Worm (Caenorhabditis elegans): ENCODE results near the gene morc-1.

morc-1 gene

DNA sequence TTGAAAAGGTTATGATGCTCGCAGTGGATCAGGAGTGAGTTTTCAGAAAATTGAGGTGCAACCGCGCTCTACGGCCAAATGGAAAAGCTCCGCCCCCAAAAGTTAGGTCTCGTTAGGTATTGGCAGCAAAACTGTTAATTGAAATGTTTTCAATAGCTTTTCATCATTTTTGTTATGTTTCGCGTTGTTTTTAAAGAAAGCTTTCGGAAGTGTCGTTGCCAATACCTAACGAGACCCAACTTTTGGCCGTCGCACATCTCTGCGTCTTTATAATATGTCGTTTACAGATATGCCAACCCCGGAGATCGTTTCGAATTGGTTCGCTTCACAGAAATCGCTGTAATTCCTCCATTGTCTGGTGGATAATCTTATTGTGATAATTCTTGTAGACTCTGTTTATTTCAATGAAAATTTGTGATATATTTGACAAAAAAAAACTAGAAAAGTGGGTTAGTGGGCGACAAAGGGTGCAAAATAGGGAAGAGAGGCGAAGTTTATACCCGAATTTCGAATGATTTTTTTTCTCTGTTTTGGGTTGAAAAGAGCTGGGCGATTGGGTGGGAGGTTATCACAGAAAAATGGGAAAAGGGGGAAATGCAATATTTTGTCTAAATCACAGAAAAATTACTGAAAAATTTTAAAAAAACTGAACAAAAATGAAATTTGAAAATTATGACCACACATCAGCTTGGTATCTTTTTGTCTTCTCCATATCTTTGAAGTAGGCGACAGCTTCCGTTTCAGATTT, 10.2 kb downstream of the morc-1 start:
- TF ChIP-seq T22C8.4 (GFP tag; IDR thresholded peaks at IDR 0.05): no peak
- no peak for TF ChIP-seq cog-1 (tag; optimal IDR thresholded peaks at IDR 0.05)
- no peak for TF ChIP-seq klf-2 (GFP tag; conservative IDR thresholded peaks at IDR 0.05)
- no peak for TF ChIP-seq flt-1 (GFP tag; IDR thresholded peaks at IDR 0.05)
- no peak for TF ChIP-seq med-1 (GFP tag; optimal IDR thresholded peaks at IDR 0.05; ENCODE audit: insufficient read depth)
- TF ChIP-seq ztf-29 (GFP tag; IDR thresholded peaks at IDR 0.05): no peak
- TF ChIP-seq ztf-23 (GFP tag; IDR thresholded peaks at IDR 0.05): no peak

DNA sequence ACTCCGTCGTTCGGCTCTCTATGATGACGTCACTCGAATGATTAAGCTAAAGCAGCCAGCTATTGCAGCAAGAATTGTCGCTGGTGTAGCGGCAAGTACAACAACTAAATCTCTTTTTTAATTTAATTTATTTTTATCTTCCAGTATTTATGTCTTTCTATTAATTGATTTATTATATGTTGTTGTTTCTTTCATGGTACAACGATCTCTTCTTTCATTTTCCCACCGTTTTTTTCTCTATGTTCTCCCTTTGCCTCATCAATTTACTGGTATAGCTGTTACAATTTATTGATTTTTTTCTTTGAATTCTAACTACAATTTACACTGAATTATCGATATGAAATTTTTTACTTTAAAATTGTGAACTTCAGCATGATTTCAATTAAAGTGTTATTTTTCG, 11.0 kb downstream of the morc-1 start, which contains the start of gene moc-6:
Gene moc-6 (plus strand): TSS at position 301 of the 400 bp plus-strand sequence.
- no peak for TF ChIP-seq ztf-23 (GFP tag; IDR thresholded peaks at IDR 0.05)
- TF ChIP-seq tab-1 (GFP tag; IDR thresholded peaks at IDR 0.05): no peak
- no peak for TF ChIP-seq ztf-29 (GFP tag; IDR thresholded peaks at IDR 0.05)
- 0 out of 2 replicates have a peak, but pooled peaks have one; percentile 23 for TF ChIP-seq T22C8.4 (GFP tag; IDR thresholded peaks at IDR 0.05)

DNA sequence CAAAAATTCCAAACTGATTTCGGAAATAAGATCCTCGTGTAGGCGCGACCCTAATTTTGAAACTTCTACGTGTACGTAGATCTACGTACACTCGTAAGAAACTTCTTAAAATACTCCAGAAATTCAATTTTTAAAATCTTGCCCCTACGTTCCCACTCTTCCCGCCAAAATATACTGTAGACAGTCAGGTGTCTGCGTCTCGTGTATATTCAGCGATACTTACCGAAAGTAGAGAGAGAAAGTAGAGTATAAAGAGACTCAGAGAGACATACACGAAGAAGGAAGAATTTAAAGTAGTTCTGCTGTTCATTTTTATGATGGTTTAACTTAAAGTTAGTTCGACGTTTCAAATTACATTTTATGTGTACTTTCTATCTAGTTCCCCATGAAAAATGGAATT, 13.4 kb downstream of the morc-1 start:
- TF ChIP-seq med-1 (GFP tag; optimal IDR thresholded peaks at IDR 0.05; ENCODE audit: insufficient read depth): no peak
- no peak for TF ChIP-seq ref-1 (GFP tag; conservative IDR thresholded peaks at IDR 0.05)
- no peak for TF ChIP-seq ztf-23 (GFP tag; IDR thresholded peaks at IDR 0.05)
- TF ChIP-seq ztf-29 (GFP tag; IDR thresholded peaks at IDR 0.05): no peak
- TF ChIP-seq cog-1 (tag; optimal IDR thresholded peaks at IDR 0.05): no peak
- no peak for TF ChIP-seq flt-1 (GFP tag; IDR thresholded peaks at IDR 0.05)
- TF ChIP-seq klf-2 (GFP tag; conservative IDR thresholded peaks at IDR 0.05): no peak
- no peak for TF ChIP-seq tab-1 (GFP tag; IDR thresholded peaks at IDR 0.05)
- no peak for TF ChIP-seq T22C8.4 (GFP tag; IDR thresholded peaks at IDR 0.05)

DNA sequence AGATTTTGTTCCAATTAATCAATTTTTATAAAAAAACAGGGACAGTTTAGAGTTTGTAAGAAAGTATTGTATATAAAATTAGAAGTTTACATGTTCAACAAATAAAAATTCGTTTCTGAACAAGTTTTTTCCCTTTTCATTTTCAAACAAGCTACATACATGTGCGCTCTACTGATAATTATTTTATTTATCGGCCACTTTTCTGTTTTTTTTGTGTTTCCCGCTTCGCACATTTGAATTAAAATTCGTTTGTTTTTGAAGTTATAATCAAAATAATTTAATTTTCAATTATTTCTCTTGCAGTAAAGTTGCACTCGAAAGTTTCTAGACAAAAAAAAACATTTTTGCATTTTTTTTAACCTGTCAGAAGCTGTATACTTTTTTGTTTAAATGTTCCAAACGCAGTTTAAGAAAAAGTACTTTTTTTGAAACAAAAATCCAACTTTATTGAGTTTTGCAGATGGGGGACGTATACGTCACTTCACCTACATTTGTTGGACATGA, 16.0 kb downstream of the morc-1 start, which contains the start of gene hira-1:
Gene hira-1 (plus strand): TSS at position 454 of the 504 bp plus-strand sequence.
- TF ChIP-seq ztf-29 (GFP tag; IDR thresholded peaks at IDR 0.05) (no peak), ref-1 (GFP tag; conservative IDR thresholded peaks at IDR 0.05) (no peak), med-1 (GFP tag; optimal IDR thresholded peaks at IDR 0.05; ENCODE audit: insufficient read depth) (no peak), T22C8.4 (GFP tag; IDR thresholded peaks at IDR 0.05) (no peak), tab-1 (GFP tag; IDR thresholded peaks at IDR 0.05) (no peak), klf-2 (GFP tag; conservative IDR thresholded peaks at IDR 0.05) (no peak), flt-1 (GFP tag; IDR thresholded peaks at IDR 0.05) (no peak), ztf-23 (GFP tag; IDR thresholded peaks at IDR 0.05) (no peak), cog-1 (tag; optimal IDR thresholded peaks at IDR 0.05) (no peak)

DNA sequence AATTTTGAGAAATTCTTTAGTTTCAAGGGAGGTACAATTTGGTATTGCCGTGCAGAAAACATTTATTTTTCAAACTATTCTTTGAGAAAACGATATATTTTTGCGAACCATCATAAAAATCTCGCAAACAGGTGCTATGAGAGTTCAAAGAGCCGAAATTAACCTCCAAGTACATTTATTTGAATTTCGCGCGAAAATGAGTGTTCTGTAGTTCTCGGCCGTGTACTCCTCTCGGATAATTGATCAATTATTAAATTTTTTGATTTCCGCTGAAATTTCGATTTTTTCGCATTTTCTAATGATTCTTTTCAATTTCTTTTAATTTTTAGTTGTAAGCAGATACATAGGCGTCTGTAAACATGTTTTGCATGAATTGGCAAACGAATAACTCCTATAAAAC, 16.5 kb downstream of the morc-1 start:
- TF ChIP-seq ztf-29 (GFP tag; IDR thresholded peaks at IDR 0.05) (no peak), T22C8.4 (GFP tag; IDR thresholded peaks at IDR 0.05) (no peak), ref-1 (GFP tag; conservative IDR thresholded peaks at IDR 0.05) (no peak), ztf-23 (GFP tag; IDR thresholded peaks at IDR 0.05) (no peak), cog-1 (tag; optimal IDR thresholded peaks at IDR 0.05) (no peak), tab-1 (GFP tag; IDR thresholded peaks at IDR 0.05) (no peak), flt-1 (GFP tag; IDR thresholded peaks at IDR 0.05) (peak; percentile 37; the same call in 1 of the 2 replicates), klf-2 (GFP tag; conservative IDR thresholded peaks at IDR 0.05) (no peak)

DNA sequence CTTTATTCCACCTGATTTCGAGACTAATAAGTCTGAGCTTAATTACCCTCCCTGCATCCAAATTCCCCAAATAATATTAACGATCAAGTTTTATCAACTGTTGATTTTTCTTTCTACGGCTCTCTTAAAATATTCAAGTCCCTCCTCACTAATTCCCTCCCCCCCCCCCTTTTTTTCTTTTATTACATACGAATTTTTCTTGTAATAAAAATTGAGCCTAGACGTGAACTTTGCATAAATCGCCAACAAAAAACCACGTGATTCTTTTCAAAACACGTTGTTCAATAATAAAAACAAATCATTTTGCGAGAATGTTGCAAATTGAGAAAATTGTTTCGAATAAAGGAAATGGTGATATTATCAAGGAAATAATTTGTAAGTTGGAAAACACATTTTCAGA, 18.3 kb downstream of the morc-1 start, which contains the start of gene K10D2.8:
Gene K10D2.8 (plus strand): TSS at position 301 of the 400 bp plus-strand sequence.
- TF ChIP-seq tab-1 (GFP tag; IDR thresholded peaks at IDR 0.05) (no peak), med-1 (GFP tag; optimal IDR thresholded peaks at IDR 0.05; ENCODE audit: insufficient read depth) (no peak), cog-1 (tag; optimal IDR thresholded peaks at IDR 0.05) (no peak), ztf-29 (GFP tag; IDR thresholded peaks at IDR 0.05) (no peak), ref-1 (GFP tag; conservative IDR thresholded peaks at IDR 0.05) (no peak), flt-1 (GFP tag; IDR thresholded peaks at IDR 0.05) (no peak), T22C8.4 (GFP tag; IDR thresholded peaks at IDR 0.05) (no peak), ztf-23 (GFP tag; IDR thresholded peaks at IDR 0.05) (no peak), klf-2 (GFP tag; conservative IDR thresholded peaks at IDR 0.05) (no peak)

DNA sequence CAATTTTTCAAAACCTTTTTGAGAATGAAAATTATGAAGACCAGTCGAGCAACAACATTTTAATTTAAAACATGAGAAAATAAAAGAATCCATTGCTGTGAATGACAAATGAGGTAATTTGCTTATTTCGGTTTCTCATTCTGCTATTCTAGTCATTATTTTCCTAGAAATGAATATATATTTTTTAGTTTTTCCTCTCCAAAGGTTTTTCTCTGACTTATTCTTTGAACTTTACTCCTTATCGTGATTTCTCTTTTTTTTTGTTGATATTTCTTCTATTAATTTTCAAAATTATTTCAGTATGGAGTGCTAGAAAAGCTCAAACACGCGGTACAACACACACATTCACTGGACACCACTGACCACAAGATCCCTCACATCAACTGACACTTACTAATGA, 21.1 kb downstream of the morc-1 start, which contains the start of gene pup-2:
Gene pup-2 (plus strand): TSS at position 301 of the 400 bp plus-strand sequence.
- TF ChIP-seq ztf-29 (GFP tag; IDR thresholded peaks at IDR 0.05) (no peak), ref-1 (GFP tag; conservative IDR thresholded peaks at IDR 0.05) (no peak), med-1 (GFP tag; optimal IDR thresholded peaks at IDR 0.05; ENCODE audit: insufficient read depth) (no peak), ztf-23 (GFP tag; IDR thresholded peaks at IDR 0.05) (no peak), flt-1 (GFP tag; IDR thresholded peaks at IDR 0.05) (no peak), cog-1 (tag; optimal IDR thresholded peaks at IDR 0.05) (no peak), tab-1 (GFP tag; IDR thresholded peaks at IDR 0.05) (no peak), T22C8.4 (GFP tag; IDR thresholded peaks at IDR 0.05) (no peak), klf-2 (GFP tag; conservative IDR thresholded peaks at IDR 0.05) (no peak)

DNA sequence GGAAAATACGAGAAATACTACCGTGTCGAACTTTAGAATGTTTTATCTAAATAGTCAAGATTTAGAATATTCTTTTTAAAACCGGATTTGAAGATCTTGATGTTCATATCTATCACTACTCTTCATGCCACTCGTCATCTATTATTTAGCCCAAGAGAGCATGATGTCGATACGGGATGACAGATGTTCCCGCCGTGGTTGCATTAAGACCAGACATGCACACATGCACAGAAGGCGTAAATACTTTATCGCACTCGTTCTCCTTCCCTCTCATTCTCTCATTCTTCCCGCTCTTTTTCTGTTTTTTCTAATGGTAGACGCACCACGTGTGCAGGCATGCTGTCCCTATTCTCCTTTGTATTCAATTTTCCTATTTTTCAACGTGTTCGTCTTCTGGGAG, 23.3 kb downstream of the morc-1 start:
- TF ChIP-seq ztf-29 (GFP tag; IDR thresholded peaks at IDR 0.05) (no peak), ref-1 (GFP tag; conservative IDR thresholded peaks at IDR 0.05) (no peak), cog-1 (tag; optimal IDR thresholded peaks at IDR 0.05) (no peak), med-1 (GFP tag; optimal IDR thresholded peaks at IDR 0.05; ENCODE audit: insufficient read depth) (no peak), T22C8.4 (GFP tag; IDR thresholded peaks at IDR 0.05) (no peak)

DNA sequence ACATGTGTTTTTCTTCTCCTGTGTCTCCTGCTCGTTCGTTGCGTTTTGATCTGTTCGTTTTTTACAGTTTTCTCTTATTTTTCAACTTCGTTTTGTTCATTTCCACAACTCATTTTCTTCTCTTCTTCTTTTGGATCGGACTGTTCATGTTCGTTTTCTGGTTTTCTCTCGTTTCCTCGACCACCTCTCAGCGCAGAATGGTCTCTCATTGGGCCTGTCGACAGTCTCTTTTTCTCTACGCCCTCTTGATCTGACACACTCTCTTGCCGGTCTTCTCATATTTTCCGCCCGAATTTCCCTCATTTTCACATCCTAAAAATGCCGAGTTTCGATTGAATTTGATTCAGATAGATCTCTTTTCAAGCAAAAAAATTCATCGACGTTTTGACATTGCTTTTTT, 25.1 kb downstream of the morc-1 start:
- TF ChIP-seq klf-2 (GFP tag; conservative IDR thresholded peaks at IDR 0.05) (no peak), med-1 (GFP tag; optimal IDR thresholded peaks at IDR 0.05; ENCODE audit: insufficient read depth) (no peak), flt-1 (GFP tag; IDR thresholded peaks at IDR 0.05) (no peak), ref-1 (GFP tag; conservative IDR thresholded peaks at IDR 0.05) (no peak), tab-1 (GFP tag; IDR thresholded peaks at IDR 0.05) (no peak), ztf-23 (GFP tag; IDR thresholded peaks at IDR 0.05) (no peak), T22C8.4 (GFP tag; IDR thresholded peaks at IDR 0.05) (no peak), ztf-29 (GFP tag; IDR thresholded peaks at IDR 0.05) (no peak), cog-1 (tag; optimal IDR thresholded peaks at IDR 0.05) (no peak)
